3 fruit fly cellular contexts compared by ENCODE assay signal in the genomic region with DNA sequence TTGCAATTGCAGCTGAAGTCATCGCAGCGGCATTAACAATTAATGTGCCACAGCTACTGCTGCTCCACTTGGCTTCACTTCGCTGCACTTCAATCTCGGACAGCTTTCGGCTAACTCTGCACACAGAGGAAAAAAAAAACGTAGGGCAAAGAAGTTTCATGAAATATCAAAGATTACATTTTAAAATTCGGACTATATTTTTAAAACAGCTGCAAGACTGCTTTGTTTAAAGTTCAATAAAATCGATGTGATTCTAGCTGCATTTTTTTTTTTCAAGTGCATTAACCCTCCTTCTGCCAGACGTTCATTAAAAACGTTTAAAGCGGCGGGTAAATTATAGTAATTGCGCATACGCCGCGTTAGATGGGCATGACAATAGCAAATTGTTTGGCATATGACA.
TF ChIP-seq lines count a peak whose summit lies in the region.

No protein-coding gene starts in this region.

- TF ChIP-seq CTCF in whole organism, embryonic (GFP tag; optimal IDR thresholded peaks at IDR 0.05; lab: Kevin White, UChicago): no peak

TF ChIP-seq in whole organism, embryonic, 481 proteins besides CTCF, POLR2A, EP300 and RAD21:
- TF ChIP-seq Kr (GFP tag; optimal IDR thresholded peaks at IDR 0.05; lab: Kevin White, UChicago) (no peak), NC2α (GFP tag; optimal IDR thresholded peaks at IDR 0.05; lab: Kevin White, UChicago) (no peak), nerfin-1 (tag; optimal IDR thresholded peaks at IDR 0.05; lab: Kevin White, UChicago) (no peak), Drgx (GFP tag; IDR thresholded peaks at IDR 0.05; lab: Robert Waterston, UW) (peak; percentile 47), CG4854 (GFP tag; optimal IDR thresholded peaks at IDR 0.05; lab: Kevin White, UChicago) (no peak), CG4424 (GFP tag; optimal IDR thresholded peaks at IDR 0.05; lab: Kevin White, UChicago) (no peak)

TF ChIP-seq in whole organism, prepupa, 60 proteins besides CTCF, POLR2A, EP300 and RAD21:
- TF ChIP-seq CG8119 (GFP tag; IDR thresholded peaks at IDR 0.05; lab: Robert Waterston, UW) (peak; percentile 50; the same call in 2 of the 3 replicates), acj6 (GFP tag; optimal IDR thresholded peaks at IDR 0.05; lab: Kevin White, UChicago) (no peak), CG6163 (GFP tag; IDR thresholded peaks at IDR 0.05; lab: Robert Waterston, UW) (peak; percentile 59; the same call in 2 of the 3 replicates), Hr4 (GFP tag; optimal IDR thresholded peaks at IDR 0.05; lab: Kevin White, UChicago) (peak; percentile 47), CG10631 (GFP tag; optimal IDR thresholded peaks at IDR 0.05; lab: Kevin White, UChicago) (no peak), Eip78C (GFP tag; lab: Kevin White, UChicago) (peak; percentile 74), Hr39 (GFP tag; optimal IDR thresholded peaks at IDR 0.05; lab: Kevin White, UChicago) (no peak), CG16779 (tag; optimal IDR thresholded peaks at IDR 0.05; lab: Kevin White, UChicago) (no peak), dsx (GFP tag; optimal IDR thresholded peaks at IDR 0.05; lab: Kevin White, UChicago; ENCODE audit: poor library complexity, severe bottlenecking) (no peak), CG15336 (GFP tag; IDR thresholded peaks at IDR 0.05; lab: Robert Waterston, UW) (peak; percentile 63), CG10669 (GFP tag; optimal IDR thresholded peaks at IDR 0.05; lab: Kevin White, UChicago) (no peak), CG11294 (GFP tag; IDR thresholded peaks at IDR 0.05; lab: Robert Waterston, UW) (no peak), OdsH (GFP tag; optimal IDR thresholded peaks at IDR 0.05; lab: Kevin White, UChicago) (peak; percentile 12), CG3919 (GFP tag; optimal IDR thresholded peaks at IDR 0.05; lab: Kevin White, UChicago) (peak; percentile 39), topi (GFP tag; optimal IDR thresholded peaks at IDR 0.05; lab: Kevin White, UChicago) (peak; percentile 7), fd59A (GFP tag; optimal IDR thresholded peaks at IDR 0.05; lab: Kevin White, UChicago) (no peak), CG6276 (GFP tag; optimal IDR thresholded peaks at IDR 0.05; lab: Kevin White, UChicago) (peak; percentile 10), svp (GFP tag; lab: Kevin White, UChicago) (peak; percentile 70), Lpt (GFP tag; optimal IDR thresholded peaks at IDR 0.05; lab: Kevin White, UChicago) (no peak), eg (GFP tag; IDR thresholded peaks at IDR 0.05; lab: Robert Waterston, UW) (peak; percentile 61; the same call in 1 of the 3 replicates), CG32006 (GFP tag; optimal IDR thresholded peaks at IDR 0.05; lab: Kevin White, UChicago) (peak; percentile 16)

TF ChIP-seq in whole organism, pupa, 21 proteins besides CTCF, POLR2A, EP300 and RAD21:
- TF ChIP-seq CG9948 (tag; optimal IDR thresholded peaks at IDR 0.05; lab: Kevin White, UChicago) (no peak), CG17806 (tag; optimal IDR thresholded peaks at IDR 0.05; lab: Kevin White, UChicago) (no peak), EcR (GFP tag; optimal IDR thresholded peaks at IDR 0.05; lab: Kevin White, UChicago) (no peak), Pif1A (GFP tag; optimal IDR thresholded peaks at IDR 0.05; lab: Kevin White, UChicago) (peak; percentile 11), gl (tag; optimal IDR thresholded peaks at IDR 0.05; lab: Kevin White, UChicago) (no peak), CG32121 (GFP tag; IDR thresholded peaks at IDR 0.05; lab: Robert Waterston, UW) (0 out of 2 replicates have a peak, but pooled peaks have one; percentile 11), CG34367 (tag; optimal IDR thresholded peaks at IDR 0.05; lab: Kevin White, UChicago) (no peak), fd96Ca (GFP tag; IDR thresholded peaks at IDR 0.05; lab: Robert Waterston, UW) (0 out of 3 replicates have a peak, but pooled peaks have one; percentile 35), CG14655 (GFP tag; optimal IDR thresholded peaks at IDR 0.05; lab: Kevin White, UChicago) (peak; percentile 44), CG4496 (GFP tag; IDR thresholded peaks at IDR 0.05; lab: Robert Waterston, UW) (peak; percentile 71; the same call in 2 of the 3 replicates), CG10348 (GFP tag; IDR thresholded peaks at IDR 0.05; lab: Robert Waterston, UW) (no peak), Ets98B (GFP tag; IDR thresholded peaks at IDR 0.05; lab: Robert Waterston, UW) (peak; percentile 22; the same call in 1 of the 2 replicates), CG8159 (tag; optimal IDR thresholded peaks at IDR 0.05; lab: Kevin White, UChicago) (no peak), rn (GFP tag; IDR thresholded peaks at IDR 0.05; lab: Robert Waterston, UW) (no peak), Pif1B (GFP tag; optimal IDR thresholded peaks at IDR 0.05; lab: Kevin White, UChicago) (no peak), D1 (tag; optimal IDR thresholded peaks at IDR 0.05; lab: Kevin White, UChicago) (no peak), CG8301 (tag; optimal IDR thresholded peaks at IDR 0.05; lab: Kevin White, UChicago) (peak; percentile 32), CG13204 (GFP tag; optimal IDR thresholded peaks at IDR 0.05; lab: Kevin White, UChicago) (no peak)
